Worm (Caenorhabditis elegans): Measurements from ENCODE around the gene alh-8.

DNA sequence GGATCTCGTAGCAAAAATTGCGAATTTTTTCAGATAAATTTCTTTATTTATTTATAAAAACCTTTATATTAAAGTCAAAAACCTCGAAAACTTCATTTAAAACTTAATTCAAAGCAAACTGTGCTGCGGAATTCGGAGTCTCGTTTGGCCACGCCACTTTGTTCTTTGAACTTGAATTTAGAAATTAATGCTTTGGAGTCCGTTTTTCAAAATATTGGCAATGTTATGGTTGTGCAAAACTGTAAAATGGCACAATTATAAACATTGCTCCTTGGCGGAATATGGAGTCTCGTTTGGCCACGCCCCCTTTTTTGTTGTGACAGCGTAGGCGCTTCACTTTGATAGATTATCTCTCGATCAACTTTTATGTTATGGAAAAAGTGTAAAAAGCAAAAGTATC, 9.3 kb upstream of the alh-8 start:
- TF ChIP-seq lsy-2 (tag; optimal IDR thresholded peaks at IDR 0.05) (peak in 1 of 2 experiments; percentile 38), unc-62 (GFP tag; optimal IDR thresholded peaks at IDR 0.05) (no peak), unc-39 (tag; optimal IDR thresholded peaks at IDR 0.05) (no peak), nhr-77 (tag; optimal IDR thresholded peaks at IDR 0.05) (no peak), mab-5 (tag; optimal IDR thresholded peaks at IDR 0.05) (no peak), lin-13 (GFP tag; optimal IDR thresholded peaks at IDR 0.05) (no peak), ztf-4 (tag; optimal IDR thresholded peaks at IDR 0.05) (no peak), alr-1 (tag; optimal IDR thresholded peaks at IDR 0.05) (no peak), ceh-82 (tag; optimal IDR thresholded peaks at IDR 0.05) (no peak), ZK546.5 (tag; optimal IDR thresholded peaks at IDR 0.05) (no peak)

All from whole organism, L2 larva.